Fruit fly (Drosophila melanogaster) whole organism, prepupa: Measurements from ENCODE around the gene Vsx1.

Experiments
- Blimp-1 ChIP-seq: fragments of 200-800 bp; sonication (Bioruptor generic); optimal IDR thresholded peaks from 3 replicates; lab custom pipeline; 2017; ENCODE audit warnings: missing biosample characterization, missing genetic modification characterization, mild to moderate bottlenecking, moderate library complexity, missing genetic modification reagents
- CG10631 ChIP-seq: fragments of 200-800 bp; sonication (Bioruptor generic); optimal IDR thresholded peaks from 2 replicates; lab custom pipeline; 2016; ENCODE audit warnings: missing biosample characterization, missing genetic modification characterization
- CG10669 ChIP-seq: fragments of 200-800 bp; sonication (Bioruptor generic); optimal IDR thresholded peaks from 3 replicates; lab custom pipeline; 2018; ENCODE audit warnings: missing biosample characterization, mild to moderate bottlenecking, missing genetic modification characterization, moderate library complexity
- CG11294 ChIP-seq: fragments of 200-800 bp; sonication (Bioruptor generic); IDR thresholded peaks from 2 replicates; pipeline ENCODE4 v1.3.6; 2022; ENCODE audit warnings: missing biosample characterization, missing genetic modification characterization
- CG11762 ChIP-seq: fragments of 200-800 bp; sonication (Bioruptor generic); optimal IDR thresholded peaks from 3 replicates; lab custom pipeline; 2016; ENCODE audit warnings: missing biosample characterization, missing genetic modification characterization; ENCODE audit not compliant: insufficient read depth
- CG11902 ChIP-seq: fragments of 200-800 bp; sonication (Bioruptor generic); optimal IDR thresholded peaks from 3 replicates; lab custom pipeline; 2016; ENCODE audit warnings: missing biosample characterization, missing genetic modification characterization
- CG15336 ChIP-seq: fragments of 200-800 bp; sonication (Bioruptor generic); IDR thresholded peaks from 2 replicates; pipeline ENCODE4 v1.3.6; 2022; ENCODE audit warnings: missing biosample characterization, missing genetic modification characterization
- CG1621 ChIP-seq: fragments of 200-800 bp; sonication (Bioruptor generic); optimal IDR thresholded peaks from 3 replicates; lab custom pipeline; 2018; ENCODE audit warnings: missing biosample characterization, mild to moderate bottlenecking, missing genetic modification characterization
- CG16779 ChIP-seq: fragments of 200-800 bp; sonication (Bioruptor generic); optimal IDR thresholded peaks from 3 replicates; lab custom pipeline; 2017; ENCODE audit warnings: missing biosample characterization, mild to moderate bottlenecking, missing genetic modification characterization
- CG3032 ChIP-seq: fragments of 200-800 bp; optimal IDR thresholded peaks from 2 replicates; lab custom pipeline; 2019; ENCODE audit warnings: missing biosample characterization, mild to moderate bottlenecking, missing genetic modification characterization, moderate library complexity
- CG31627 ChIP-seq: fragments of 200-800 bp; sonication (Bioruptor generic); optimal IDR thresholded peaks from 3 replicates; lab custom pipeline; 2016; ENCODE audit warnings: missing biosample characterization, missing genetic modification characterization
- CG34406 ChIP-seq: fragments of 200-800 bp; sonication (Bioruptor generic); optimal IDR thresholded peaks from 3 replicates; lab custom pipeline; 2016; ENCODE audit warnings: missing biosample characterization, missing genetic modification characterization
- CG3919 ChIP-seq: fragments of 200-800 bp; sonication (Bioruptor generic); optimal IDR thresholded peaks from 3 replicates; lab custom pipeline; 2016; ENCODE audit warnings: missing biosample characterization, missing genetic modification characterization
- CG6163 ChIP-seq: fragments of 200-800 bp; sonication (Bioruptor generic); IDR thresholded peaks from 3 replicates; pipeline ENCODE4 v1.3.6; 2022; ENCODE audit warnings: missing biosample characterization, missing genetic modification characterization
- CG6808 ChIP-seq: fragments of 200-800 bp; sonication (Bioruptor generic); optimal IDR thresholded peaks from 3 replicates; lab custom pipeline; 2017; ENCODE audit warnings: missing biosample characterization, missing genetic modification characterization, mild to moderate bottlenecking, moderate library complexity, missing genetic modification reagents
- CG6854 ChIP-seq: fragments of 200-800 bp; sonication (Bioruptor generic); optimal IDR thresholded peaks from 2 replicates; lab custom pipeline; 2017; ENCODE audit warnings: missing biosample characterization, mild to moderate bottlenecking, missing genetic modification characterization
- CG7368 ChIP-seq: fragments of 200-800 bp; sonication (Bioruptor generic); optimal IDR thresholded peaks from 3 replicates; lab custom pipeline; 2016; ENCODE audit warnings: missing biosample characterization, missing genetic modification characterization
- CG8119 ChIP-seq: fragments of 200-800 bp; sonication (Bioruptor generic); IDR thresholded peaks from 3 replicates; pipeline ENCODE4 v1.3.6; 2022; ENCODE audit warnings: missing biosample characterization, missing genetic modification characterization
- CG8319 ChIP-seq: fragments of 200-800 bp; sonication (Bioruptor generic); optimal IDR thresholded peaks from 3 replicates; lab custom pipeline; 2016; ENCODE audit warnings: missing biosample characterization, missing genetic modification characterization
- Eip78C ChIP-seq: fragments of 200-800 bp; sonication (Bioruptor generic); peaks from one replicate; lab custom pipeline; 2016; ENCODE audit warnings: missing biosample characterization, missing genetic modification characterization
- Eip93F ChIP-seq: fragments of 200-800 bp; sonication (Bioruptor generic); optimal IDR thresholded peaks from 2 replicates; lab custom pipeline; 2016; ENCODE audit warnings: missing biosample characterization, mild to moderate bottlenecking, missing genetic modification characterization
- Ets21C ChIP-seq: fragments of 200-800 bp; sonication (Bioruptor generic); optimal IDR thresholded peaks from 3 replicates; lab custom pipeline; 2016; ENCODE audit warnings: missing biosample characterization, missing genetic modification characterization
- Ets96B ChIP-seq: fragments of 200-800 bp; optimal IDR thresholded peaks from 2 replicates; lab custom pipeline; 2019; ENCODE audit warnings: missing biosample characterization, mild to moderate bottlenecking, missing genetic modification characterization, moderate library complexity
- Gug ChIP-seq: fragments of 200-800 bp; sonication (Bioruptor generic); IDR thresholded peaks from 2 replicates; pipeline ENCODE4 v1.3.6; 2022; ENCODE audit warnings: missing biosample characterization, missing genetic modification characterization
- Hr39 ChIP-seq: fragments of 200-800 bp; sonication (Bioruptor generic); optimal IDR thresholded peaks from 2 replicates; lab custom pipeline; 2016; ENCODE audit warnings: missing biosample characterization, missing genetic modification characterization
- Hr4 ChIP-seq: fragments of 200-800 bp; sonication (Bioruptor generic); optimal IDR thresholded peaks from 3 replicates; lab custom pipeline; 2016; ENCODE audit warnings: missing biosample characterization, missing genetic modification characterization
- Lpt ChIP-seq: fragments of 200-800 bp; sonication (Bioruptor generic); optimal IDR thresholded peaks from 3 replicates; lab custom pipeline; 2016; ENCODE audit warnings: missing biosample characterization, missing genetic modification characterization
- Smox ChIP-seq: fragments of 200-800 bp; sonication (Bioruptor generic); optimal IDR thresholded peaks from 3 replicates; lab custom pipeline; 2016; ENCODE audit warnings: missing biosample characterization, missing genetic modification characterization
- Sox102F ChIP-seq: fragments of 200-800 bp; sonication (Bioruptor generic); optimal IDR thresholded peaks from 2 replicates; lab custom pipeline; 2016; ENCODE audit warnings: missing biosample characterization, mild to moderate bottlenecking, missing genetic modification characterization
- Sox15 ChIP-seq: fragments of 200-800 bp; sonication (Bioruptor generic); optimal IDR thresholded peaks from 3 replicates; lab custom pipeline; 2016; ENCODE audit warnings: missing biosample characterization, missing genetic modification characterization
- achi ChIP-seq: fragments of 200-800 bp; sonication (Bioruptor generic); optimal IDR thresholded peaks from 3 replicates; lab custom pipeline; 2016; ENCODE audit warnings: missing biosample characterization, missing genetic modification characterization
- acj6 ChIP-seq: fragments of 200-800 bp; sonication (Bioruptor generic); optimal IDR thresholded peaks from 3 replicates; lab custom pipeline; 2016; ENCODE audit warnings: missing biosample characterization, missing genetic modification characterization
- cyc ChIP-seq: fragments of 200-800 bp; sonication (Bioruptor generic); optimal IDR thresholded peaks from 3 replicates; lab custom pipeline; 2016; ENCODE audit warnings: missing biosample characterization, missing genetic modification characterization
- dac ChIP-seq: fragments of 200-800 bp; sonication (Bioruptor generic); optimal IDR thresholded peaks from 2 replicates; lab custom pipeline; 2017; ENCODE audit warnings: missing biosample characterization, mild to moderate bottlenecking, missing genetic modification characterization
- dsx ChIP-seq: fragments of 200-800 bp; optimal IDR thresholded peaks from 3 replicates; lab custom pipeline; 2019; ENCODE audit warnings: missing biosample characterization, mild to moderate bottlenecking, missing genetic modification characterization, moderate library complexity; ENCODE audit not compliant: poor library complexity, severe bottlenecking
- eg ChIP-seq: fragments of 200-800 bp; sonication (Bioruptor generic); IDR thresholded peaks from 3 replicates; pipeline ENCODE4 v1.3.6; 2022; ENCODE audit warnings: missing biosample characterization, missing genetic modification characterization
- esn ChIP-seq: fragments of 200-800 bp; sonication (Bioruptor generic); optimal IDR thresholded peaks from 2 replicates; lab custom pipeline; 2016; ENCODE audit warnings: missing biosample characterization, mild to moderate bottlenecking, missing genetic modification characterization, moderate library complexity
- fd59A ChIP-seq: fragments of 200-800 bp; sonication (Bioruptor generic); optimal IDR thresholded peaks from 2 replicates; lab custom pipeline; 2017; ENCODE audit warnings: missing biosample characterization, mild to moderate bottlenecking, missing genetic modification characterization, missing genetic modification reagents
- fd85E ChIP-seq: fragments of 200-800 bp; sonication (Bioruptor generic); optimal IDR thresholded peaks from 3 replicates; lab custom pipeline; 2016; ENCODE audit warnings: missing biosample characterization, missing genetic modification characterization
- net ChIP-seq: fragments of 200-800 bp; sonication (Bioruptor generic); optimal IDR thresholded peaks from 3 replicates; lab custom pipeline; 2016; ENCODE audit warnings: missing biosample characterization, missing genetic modification characterization
- pdm3 ChIP-seq: fragments of 200-800 bp; sonication (Bioruptor generic); optimal IDR thresholded peaks from 3 replicates; lab custom pipeline; 2016; ENCODE audit warnings: missing biosample characterization, missing genetic modification characterization
- spab ChIP-seq: fragments of 200-800 bp; sonication (Bioruptor generic); optimal IDR thresholded peaks from 2 replicates; lab custom pipeline; 2017; ENCODE audit warnings: missing biosample characterization, mild to moderate bottlenecking, missing genetic modification characterization, missing genetic modification reagents
- svp ChIP-seq: fragments of 200-800 bp; sonication (Bioruptor generic); peaks from one replicate; lab custom pipeline; 2016; ENCODE audit warnings: missing biosample characterization, missing genetic modification characterization
- topi ChIP-seq: fragments of 200-800 bp; sonication (Bioruptor generic); optimal IDR thresholded peaks from 3 replicates; lab custom pipeline; 2016; ENCODE audit warnings: missing biosample characterization, missing genetic modification characterization

The Vsx1 gene

DNA sequence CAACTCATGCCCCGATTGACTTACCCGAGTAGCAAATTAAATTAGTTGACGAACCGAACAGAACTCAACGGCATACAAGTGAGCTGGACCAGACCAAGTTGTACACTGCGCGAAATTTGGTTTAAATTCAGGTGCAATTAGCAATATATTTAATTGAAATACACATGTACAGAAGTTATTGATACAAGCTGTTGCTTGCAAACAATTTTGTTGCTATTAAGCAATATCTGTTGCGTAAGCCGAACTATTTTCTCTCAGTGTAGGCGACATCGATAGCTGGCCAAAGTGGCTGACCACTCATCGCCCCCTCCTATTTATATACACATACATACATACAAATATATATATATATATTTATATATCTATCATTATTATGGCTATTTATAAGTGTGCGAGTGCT is 10.1 kb downstream of the Vsx1 start:
- TF ChIP-seq CG1621 (tag; lab: Kevin White, UChicago) (no peak), Ets21C (GFP tag; lab: Kevin White, UChicago) (no peak), CG34406 (GFP tag; lab: Kevin White, UChicago) (no peak), CG7368 (no peak)

DNA sequence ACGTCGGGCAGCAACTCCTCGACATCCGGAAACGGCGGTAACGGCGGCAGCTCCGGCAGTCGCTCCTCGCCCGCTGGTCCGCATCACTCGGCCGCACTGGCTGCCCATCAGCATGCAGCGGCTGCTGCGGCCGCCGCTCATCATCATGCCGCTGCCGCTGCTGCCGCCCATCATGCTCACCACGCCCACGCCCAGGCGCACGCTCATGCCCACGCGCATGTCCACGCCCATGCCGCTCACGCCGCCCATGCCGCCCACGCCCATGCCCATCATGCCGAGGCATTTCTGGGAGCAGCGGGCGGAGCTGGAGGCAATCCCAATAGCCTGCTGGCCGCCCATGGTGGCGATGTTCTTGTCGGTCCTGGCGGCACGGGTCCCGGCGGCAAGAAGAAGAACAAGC is 12.3 kb downstream of the Vsx1 start:
- TF ChIP-seq fd59A (GFP tag; lab: Kevin White, UChicago) (no peak), Hr39 (no peak), CG6163 (no peak), Blimp-1 (GFP tag; lab: Kevin White, UChicago) (no peak), esn (GFP tag; lab: Kevin White, UChicago) (no peak), Eip93F (no peak), CG10669 (GFP tag; lab: Kevin White, UChicago) (no peak), Eip78C (GFP tag; lab: Kevin White, UChicago) (no peak), dsx (GFP tag; lab: Kevin White, UChicago) (no peak), CG8319 (GFP tag; lab: Kevin White, UChicago) (no peak), topi (no peak), spab (no peak), CG11762 (GFP tag; lab: Kevin White, UChicago) (no peak)

DNA sequence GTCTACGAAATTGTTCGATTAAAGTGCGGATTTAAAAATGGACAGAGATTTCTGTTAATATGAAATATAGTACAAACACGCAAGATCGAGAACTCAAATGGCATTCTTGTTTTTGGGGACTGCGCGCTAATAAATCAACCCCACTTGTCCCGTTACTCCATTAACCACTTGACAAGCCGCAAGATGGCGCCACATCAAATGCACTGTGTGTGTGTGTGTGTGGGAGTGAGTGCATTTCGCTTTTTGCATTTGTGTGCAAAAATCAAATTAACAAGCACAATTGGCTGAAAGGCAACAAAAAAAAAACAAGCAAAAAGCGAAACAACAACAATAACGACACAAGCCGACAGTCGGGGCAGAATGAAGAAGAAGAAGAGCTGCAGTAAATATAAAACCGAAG is 13.6 kb downstream of the Vsx1 start:
- TF ChIP-seq CG3919 (GFP tag; lab: Kevin White, UChicago) (no peak), CG7368 (no peak), esn (GFP tag; lab: Kevin White, UChicago) (no peak), Ets96B (tag; lab: Kevin White, UChicago) (no peak)

dm6 chrX:5608472-5608871 is 14.4 kb downstream of the Vsx1 start:
- TF ChIP-seq svp: peak; percentile 89
- TF ChIP-seq CG34406 (GFP tag; lab: Kevin White, UChicago): peak; percentile 26
- TF ChIP-seq CG3032: no peak
- no peak for TF ChIP-seq Lpt (GFP tag; lab: Kevin White, UChicago)
- TF ChIP-seq Hr4: peak; percentile 59
- TF ChIP-seq CG6854: no peak
- TF ChIP-seq net (GFP tag; lab: Kevin White, UChicago): no peak
- no peak for TF ChIP-seq fd85E
- peak; percentile 60 for TF ChIP-seq Smox (GFP tag; lab: Kevin White, UChicago)
- TF ChIP-seq topi: peak; percentile 60
- TF ChIP-seq Sox102F (GFP tag; lab: Kevin White, UChicago): peak; percentile 62
- TF ChIP-seq CG15336 (GFP tag; lab: Robert Waterston, UW): peak; percentile 63
- TF ChIP-seq CG6808: no peak
- peak; percentile 67 for TF ChIP-seq CG31627 (GFP tag; lab: Kevin White, UChicago)
- no peak for TF ChIP-seq CG8319 (GFP tag; lab: Kevin White, UChicago)
- TF ChIP-seq Blimp-1 (GFP tag; lab: Kevin White, UChicago): no peak
- no peak for TF ChIP-seq CG16779
- no peak for TF ChIP-seq CG10669 (GFP tag; lab: Kevin White, UChicago)
- TF ChIP-seq acj6 (GFP tag; lab: Kevin White, UChicago): peak; percentile 46
- TF ChIP-seq CG3919 (GFP tag; lab: Kevin White, UChicago): peak; percentile 27
- TF ChIP-seq eg (GFP tag; lab: Robert Waterston, UW): peak; percentile 60; the same call in 2 of the 3 replicates
- TF ChIP-seq achi (GFP tag; lab: Kevin White, UChicago): peak; percentile 48
- TF ChIP-seq CG11902 (GFP tag; lab: Kevin White, UChicago): no peak
- no peak for TF ChIP-seq CG11294
- no peak for TF ChIP-seq CG10631
- TF ChIP-seq CG6163: peak; percentile 58; the same call in 1 of the 3 replicates
- TF ChIP-seq spab: no peak
- no peak for TF ChIP-seq Ets96B (tag; lab: Kevin White, UChicago)
- TF ChIP-seq pdm3 (GFP tag; lab: Kevin White, UChicago): peak; percentile 53
- no peak for TF ChIP-seq dsx (GFP tag; lab: Kevin White, UChicago)
- no peak for TF ChIP-seq fd59A (GFP tag; lab: Kevin White, UChicago)
- TF ChIP-seq CG11762 (GFP tag; lab: Kevin White, UChicago): no peak
- TF ChIP-seq Sox15: peak; percentile 30
- TF ChIP-seq Gug (GFP tag; lab: Robert Waterston, UW): peak; percentile 21; the same call in 1 of the 2 replicates
- TF ChIP-seq dac (GFP tag; lab: Kevin White, UChicago): peak; percentile 53
- peak; percentile 26 for TF ChIP-seq CG7368
- peak; percentile 67; the same call in 2 of the 3 replicates for TF ChIP-seq CG8119 (GFP tag; lab: Robert Waterston, UW)
- TF ChIP-seq cyc: peak; percentile 55
- TF ChIP-seq esn (GFP tag; lab: Kevin White, UChicago): peak; percentile 66
